Fruit fly (Drosophila melanogaster) whole organism, wandering third instar larva: ENCODE data around the gene CG42692.

Experiments used
- CrebA ChIP-seq: fragments of 200-800 bp; sonication (Bioruptor generic); optimal IDR thresholded peaks from 2 replicates; lab custom pipeline; 2016; ENCODE audit warnings: missing biosample characterization, mild to moderate bottlenecking, missing genetic modification characterization, borderline replicate concordance
- Dfd ChIP-seq: fragments of >200 bp; optimal IDR thresholded peaks from 2 replicates; lab custom pipeline; 2017; ENCODE audit warnings: missing biosample characterization, missing genetic modification characterization
- Jra ChIP-seq: sonication (Bioruptor generic); optimal IDR thresholded peaks from 2 replicates; lab custom pipeline; 2016; ENCODE audit warnings: missing biosample characterization, missing genetic modification characterization
- OdsH ChIP-seq: fragments of 200-800 bp; sonication (Bioruptor generic); optimal IDR thresholded peaks from 2 replicates; lab custom pipeline; 2016; ENCODE audit warnings: missing biosample characterization, mild to moderate bottlenecking, missing genetic modification characterization
- Rel ChIP-seq, 2 experiments: fragments of 200-800 bp; sonication (Bioruptor generic) in 1 of 2; optimal IDR thresholded peaks; 2 replicates in 1 of 2; 3 replicates in 1 of 2; lab custom pipeline; 2016 to 2019; ENCODE audit warnings: mild to moderate bottlenecking in 2 of 2, missing biosample characterization in 2 of 2, missing genetic modification characterization in 2 of 2, moderate library complexity in 1 of 2
- brk ChIP-seq: fragments of 200-800 bp; sonication (Bioruptor generic); optimal IDR thresholded peaks from 2 replicates; lab custom pipeline; 2016; ENCODE audit warnings: missing biosample characterization, mild to moderate bottlenecking, missing genetic modification characterization
- woc ChIP-seq: sonication (Bioruptor generic); optimal IDR thresholded peaks from 2 replicates; lab custom pipeline; 2016; ENCODE audit warnings: missing biosample characterization, mild to moderate bottlenecking, missing genetic modification characterization

DNA sequence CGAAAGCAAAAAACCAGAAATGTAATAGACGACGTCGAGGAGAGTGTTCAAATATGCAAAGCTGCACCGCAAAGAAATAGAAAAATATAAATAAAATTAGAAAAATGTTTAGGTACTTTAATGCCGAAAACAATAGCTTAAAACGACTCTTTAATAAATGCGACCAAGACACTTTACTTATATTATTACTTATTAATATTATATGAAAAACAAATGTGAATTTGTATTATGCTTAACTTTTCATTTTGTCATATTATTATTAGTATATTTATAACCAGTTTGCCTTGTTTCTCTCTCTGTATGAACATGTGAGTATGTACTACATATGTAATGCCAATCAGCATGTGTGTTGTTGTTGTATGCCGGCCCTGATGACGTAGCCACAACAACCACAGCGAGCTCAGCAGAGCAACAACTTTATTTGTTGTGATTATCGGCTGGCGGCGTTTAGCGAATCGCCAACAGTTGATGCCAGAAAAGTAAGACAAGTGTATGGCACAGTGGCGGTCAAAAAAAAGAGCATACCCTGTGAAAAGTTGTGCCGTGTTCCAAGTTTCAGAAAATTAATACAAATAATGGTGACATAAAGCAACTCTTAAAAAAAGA is 14.3 kb downstream of the CG42692 start:
- no peak for TF ChIP-seq Jra
- peak; percentile 19 for TF ChIP-seq brk (GFP tag; lab: Kevin White, UChicago)
- peak; percentile 58 for TF ChIP-seq woc (GFP tag; lab: Kevin White, UChicago)
- TF ChIP-seq OdsH = peak; percentile 53
- peak; percentile 94 for TF ChIP-seq Dfd
- TF ChIP-seq CrebA = no peak
- TF ChIP-seq Rel (GFP tag; optimal IDR thresholded peaks at IDR 0.05; lab: Kevin White, UChicago) = no peak
- peak; percentile 13 for TF ChIP-seq Rel (tag; optimal IDR thresholded peaks at IDR 0.05; lab: Kevin White, UChicago)
